Fruit fly (Drosophila melanogaster) whole organism, prepupa: Measurements from ENCODE around the gene lilli.

Experiments used
- Ets21C ChIP-seq: fragments of 200-800 bp; sonication (Bioruptor generic); optimal IDR thresholded peaks from 3 replicates; lab custom pipeline; 2016; ENCODE audit warnings: missing biosample characterization, missing genetic modification characterization
- Hr39 ChIP-seq: fragments of 200-800 bp; sonication (Bioruptor generic); optimal IDR thresholded peaks from 2 replicates; lab custom pipeline; 2016; ENCODE audit warnings: missing biosample characterization, missing genetic modification characterization
- Hr4 ChIP-seq: fragments of 200-800 bp; sonication (Bioruptor generic); optimal IDR thresholded peaks from 3 replicates; lab custom pipeline; 2016; ENCODE audit warnings: missing biosample characterization, missing genetic modification characterization
- Lpt ChIP-seq: fragments of 200-800 bp; sonication (Bioruptor generic); optimal IDR thresholded peaks from 3 replicates; lab custom pipeline; 2016; ENCODE audit warnings: missing biosample characterization, missing genetic modification characterization
- dsx ChIP-seq: fragments of 200-800 bp; optimal IDR thresholded peaks from 3 replicates; lab custom pipeline; 2019; ENCODE audit warnings: missing biosample characterization, mild to moderate bottlenecking, missing genetic modification characterization, moderate library complexity; ENCODE audit not compliant: poor library complexity, severe bottlenecking
- esn ChIP-seq: fragments of 200-800 bp; sonication (Bioruptor generic); optimal IDR thresholded peaks from 2 replicates; lab custom pipeline; 2016; ENCODE audit warnings: missing biosample characterization, mild to moderate bottlenecking, missing genetic modification characterization, moderate library complexity
- net ChIP-seq: fragments of 200-800 bp; sonication (Bioruptor generic); optimal IDR thresholded peaks from 3 replicates; lab custom pipeline; 2016; ENCODE audit warnings: missing biosample characterization, missing genetic modification characterization

DNA sequence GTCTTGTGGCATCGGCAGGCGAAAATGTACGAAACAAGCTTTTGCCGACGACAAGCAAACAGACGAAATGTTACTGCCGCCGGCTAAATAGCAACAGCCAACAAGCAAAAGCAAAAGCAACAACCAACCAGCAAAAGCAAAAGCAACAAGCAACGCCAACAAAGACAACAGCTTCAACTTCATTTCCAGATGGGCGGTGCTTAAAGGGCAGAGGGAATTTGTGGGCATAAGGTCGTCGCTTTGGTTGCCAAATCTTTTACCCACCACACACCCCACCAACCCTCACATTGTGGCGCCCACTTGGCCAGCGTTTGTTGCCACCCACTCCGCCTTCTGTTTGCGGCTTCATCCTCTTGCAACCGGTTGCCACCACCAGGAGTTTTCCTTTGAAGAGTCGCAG, 25.2 kb downstream of the lilli start:
- TF ChIP-seq esn (no peak), Lpt (no peak), Ets21C (GFP tag; lab: Kevin White, UChicago) (no peak), net (GFP tag; lab: Kevin White, UChicago) (no peak), Hr39 (GFP tag; lab: Kevin White, UChicago) (no peak), Hr4 (GFP tag; lab: Kevin White, UChicago) (no peak), dsx (GFP tag; lab: Kevin White, UChicago) (no peak)
